ENCODE assay signal across 5 worm cellular contexts in the genomic region with DNA sequence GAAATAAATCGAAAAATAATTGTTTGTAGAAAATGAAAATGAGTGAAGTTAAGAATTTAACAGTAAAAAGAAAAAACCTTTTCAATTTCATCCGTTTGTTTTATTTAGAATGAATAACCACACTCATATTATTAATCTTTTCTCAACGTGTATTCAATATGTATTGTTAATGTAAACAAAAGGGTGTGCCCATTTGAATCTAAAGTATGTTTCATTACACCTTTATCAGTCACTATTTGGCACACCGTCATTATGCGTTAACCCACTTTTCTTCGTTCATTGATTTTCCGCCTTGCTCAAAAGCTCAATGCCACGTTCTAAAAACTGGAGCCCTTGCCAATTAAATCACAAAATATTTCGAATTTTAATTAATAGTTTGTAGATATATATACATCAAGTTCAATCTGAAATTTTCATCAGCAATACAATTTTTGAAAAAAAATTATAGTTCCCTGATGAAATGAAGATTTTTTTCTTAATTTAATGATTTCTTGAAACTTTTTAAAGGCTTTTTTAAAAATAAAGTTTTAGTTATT.
A peak's percentile ranks its signal among the peaks of the same experiment; 100 is the strongest.
TF ChIP-seq lines count a peak whose summit lies in the region.

A gene (plus strand): TSS at position 486 of the 536 bp plus-strand sequence.

TF ChIP-seq in whole organism, L1 larva, 84 proteins besides CTCF, POLR2A, EP300 and RAD21:
- TF ChIP-seq Y116A8C.19 (tag; optimal IDR thresholded peaks at IDR 0.05; lab: Kevin White, UChicago; ENCODE audit: borderline replicate concordance) (no peak), elt-2 (tag; optimal IDR thresholded peaks at IDR 0.05; lab: Kevin White, UChicago) (peak; percentile 4)
TF ChIP-seq in whole organism, L1 larva: peak in this region for 1.

TF ChIP-seq in whole organism, L2 larva, 48 proteins besides CTCF, POLR2A, EP300 and RAD21:
- TF ChIP-seq F13H6.1 (tag; optimal IDR thresholded peaks at IDR 0.05; lab: Kevin White, UChicago) (no peak), egl-27 (tag; optimal IDR thresholded peaks at IDR 0.05; lab: Kevin White, UChicago) (no peak), C34F6.9 (tag; optimal IDR thresholded peaks at IDR 0.05; lab: Kevin White, UChicago) (no peak), ceh-16 (tag; optimal IDR thresholded peaks at IDR 0.05; lab: Kevin White, UChicago) (no peak), crh-2 (tag; optimal IDR thresholded peaks at IDR 0.05; lab: Kevin White, UChicago) (peak; percentile 15), fos-1 (tag; optimal IDR thresholded peaks at IDR 0.05; lab: Kevin White, UChicago) (peak; percentile 59)
TF ChIP-seq in whole organism, L2 larva: peak in this region for 2.

TF ChIP-seq in whole organism, L3 larva, 47 proteins besides CTCF, POLR2A, EP300 and RAD21:
- no peak for TF ChIP-seq nhr-25 (tag; optimal IDR thresholded peaks at IDR 0.05; lab: Kevin White, UChicago)
- TF ChIP-seq ztf-11 (tag; optimal IDR thresholded peaks at IDR 0.05; lab: Kevin White, UChicago), result no peak
- TF ChIP-seq ceh-9 (tag; optimal IDR thresholded peaks at IDR 0.05; lab: Kevin White, UChicago), result no peak
- TF ChIP-seq elt-2 (tag; optimal IDR thresholded peaks at IDR 0.05; lab: Kevin White, UChicago), result peak; percentile 39
- TF ChIP-seq snpc-4 (tag; optimal IDR thresholded peaks at IDR 0.05; lab: Kevin White, UChicago), result no peak
- TF ChIP-seq elt-1 (tag; optimal IDR thresholded peaks at IDR 0.05; lab: Kevin White, UChicago), result no peak
- no peak for TF ChIP-seq nhr-77 (tag; optimal IDR thresholded peaks at IDR 0.05; lab: Kevin White, UChicago)
- TF ChIP-seq nhr-12 (tag; optimal IDR thresholded peaks at IDR 0.05; lab: Kevin White, UChicago), result no peak
- no peak for TF ChIP-seq mml-1 (tag; optimal IDR thresholded peaks at IDR 0.05; lab: Kevin White, UChicago)
- no peak for TF ChIP-seq ama-1 (optimal IDR thresholded peaks at IDR 0.05; lab: Kevin White, UChicago)
- TF ChIP-seq ztf-4 (tag; optimal IDR thresholded peaks at IDR 0.05; lab: Kevin White, UChicago), result no peak
- peak; percentile 49 for TF ChIP-seq pqm-1 (tag; optimal IDR thresholded peaks at IDR 0.05; lab: Kevin White, UChicago)
- TF ChIP-seq pha-4 (tag; optimal IDR thresholded peaks at IDR 0.05; lab: Kevin White, UChicago), result peak; percentile 79
- no peak for TF ChIP-seq elt-3 (tag; optimal IDR thresholded peaks at IDR 0.05; lab: Kevin White, UChicago)
- no peak for TF ChIP-seq zag-1 (tag; optimal IDR thresholded peaks at IDR 0.05; lab: Kevin White, UChicago)
- no peak for TF ChIP-seq lsy-12 (tag; optimal IDR thresholded peaks at IDR 0.05; lab: Kevin White, UChicago)
- TF ChIP-seq R02D3.7 (tag; optimal IDR thresholded peaks at IDR 0.05; lab: Kevin White, UChicago), result no peak

TF ChIP-seq in whole organism, L4 larva, 104 proteins besides CTCF, POLR2A, EP300 and RAD21:
- TF ChIP-seq pqm-1 (tag; optimal IDR thresholded peaks at IDR 0.05; lab: Kevin White, UChicago), result peak; percentile 69
- TF ChIP-seq daf-8 (GFP tag; IDR thresholded peaks at IDR 0.05; lab: Robert Waterston, UW), result no peak
- no peak for TF ChIP-seq jun-1 (tag; optimal IDR thresholded peaks at IDR 0.05; lab: Kevin White, UChicago)
- no peak for TF ChIP-seq daf-16 (GFP tag; optimal IDR thresholded peaks at IDR 0.05; lab: Kevin White, UChicago)
- peak; percentile 75 for TF ChIP-seq daf-16 (tag; optimal IDR thresholded peaks at IDR 0.05; lab: Kevin White, UChicago)
- TF ChIP-seq dve-1 (tag; optimal IDR thresholded peaks at IDR 0.05; lab: Kevin White, UChicago; ENCODE audit: insufficient read depth), result peak; percentile 50
- TF ChIP-seq nhr-28 (tag; optimal IDR thresholded peaks at IDR 0.05; lab: Kevin White, UChicago), result peak; percentile 45
- TF ChIP-seq nhr-111 (GFP tag; optimal IDR thresholded peaks at IDR 0.05; lab: Kevin White, UChicago), result no peak

TF ChIP-seq in whole organism, young adult, 124 proteins besides CTCF, POLR2A, EP300 and RAD21:
- TF ChIP-seq nhr-80 (tag; optimal IDR thresholded peaks at IDR 0.05; lab: Kevin White, UChicago) (peak; percentile 44), dox-1 (GFP tag; IDR thresholded peaks at IDR 0.05; lab: Robert Waterston, UW) (no peak)
TF ChIP-seq in whole organism, young adult: peak in this region for 1.
